Worm (Caenorhabditis elegans) whole organism, L1 larva: ENCODE data around the gene pak-1.

Source experiments
- F16B12.6 ChIP-seq: fragments of 150-350 bp; optimal IDR thresholded peaks from 2 replicates; lab custom pipeline; 2014; ENCODE audit warnings: missing biosample characterization, missing genetic modification characterization
- aha-1 ChIP-seq: fragments of 150-350 bp; optimal IDR thresholded peaks from 2 replicates; lab custom pipeline; 2014; ENCODE audit warnings: missing biosample characterization, missing genetic modification characterization
- alr-1 ChIP-seq: fragments of 200-800 bp; sonication (Bioruptor generic); optimal IDR thresholded peaks from 2 replicates; lab custom pipeline; 2018; ENCODE audit warnings: borderline replicate concordance, mild to moderate bottlenecking, missing genetic modification characterization, missing compliant biosample characterization
- aly-2 ChIP-seq: fragments of 150-350 bp; optimal IDR thresholded peaks from 2 replicates; lab custom pipeline; 2014; ENCODE audit warnings: missing biosample characterization, missing genetic modification characterization
- ceh-63 ChIP-seq: fragments of 200-800 bp; sonication (Bioruptor generic); optimal IDR thresholded peaks from 2 replicates; lab custom pipeline; 2018; ENCODE audit warnings: mild to moderate bottlenecking, missing genetic modification characterization, missing compliant biosample characterization
- ceh-8 ChIP-seq: fragments of 200-800 bp; sonication (Bioruptor generic); optimal IDR thresholded peaks from 2 replicates; lab custom pipeline; 2018; ENCODE audit warnings: mild to moderate bottlenecking, missing genetic modification characterization, moderate library complexity, missing compliant biosample characterization
- ceh-82 ChIP-seq, 3 experiments: fragments of 150-350 bp in 1 of 3; sonication (generic microtip) in 2 of 3; optimal IDR thresholded peaks; 2 replicates each; lab custom pipeline; 2014 to 2017; ENCODE audit warnings: missing biosample characterization in 3 of 3, missing genetic modification characterization in 3 of 3
- ceh-88 ChIP-seq: fragments of 200-800 bp; sonication (Bioruptor generic); IDR thresholded peaks from 2 replicates; pipeline ENCODE4 v1.3.6; 2022; ENCODE audit warnings: missing genetic modification characterization, missing compliant biosample characterization
- ceh-90 ChIP-seq: sonication (generic microtip); optimal IDR thresholded peaks from 2 replicates; lab custom pipeline; 2016; ENCODE audit warnings: missing genetic modification characterization, missing compliant biosample characterization
- ces-1 ChIP-seq: fragments of 150-350 bp; optimal IDR thresholded peaks from 2 replicates; lab custom pipeline; 2014; ENCODE audit warnings: missing biosample characterization, missing genetic modification reagents, missing genetic modification characterization
- efl-3 ChIP-seq: fragments of 200-800 bp; sonication (Bioruptor generic); optimal IDR thresholded peaks from 2 replicates; lab custom pipeline; 2018; ENCODE audit warnings: mild to moderate bottlenecking, missing genetic modification characterization, missing compliant biosample characterization
- egl-13 ChIP-seq: sonication (generic microtip); optimal IDR thresholded peaks from 2 replicates; lab custom pipeline; 2016; ENCODE audit warnings: missing genotype, missing genetic modification reagents, missing genetic modification characterization, missing compliant biosample characterization
- egl-27 ChIP-seq, 2 experiments: fragments of 150-350 bp in 1 of 2; sonication (generic microtip); optimal IDR thresholded peaks; 3 replicates each; lab custom pipeline; 2017 to 2018; ENCODE audit warnings: missing biosample characterization in 2 of 2, missing genetic modification characterization in 2 of 2, missing genetic modification reagents in 2 of 2
- elt-2 ChIP-seq: sonication (generic microtip); optimal IDR thresholded peaks from 2 replicates; lab custom pipeline; 2016; ENCODE audit warnings: missing genetic modification characterization, mild to moderate bottlenecking, inconsistent platforms, missing compliant biosample characterization, missing genetic modification reagents
- fkh-10 ChIP-seq: sonication (generic microtip); optimal IDR thresholded peaks from 2 replicates; lab custom pipeline; 2017; ENCODE audit warnings: missing biosample characterization, missing genetic modification reagents, missing genetic modification characterization
- fkh-4 ChIP-seq: sonication (generic microtip); optimal IDR thresholded peaks from 2 replicates; lab custom pipeline; 2016; ENCODE audit warnings: missing compliant biosample characterization, missing genetic modification characterization, borderline replicate concordance
- fos-1 ChIP-seq: fragments of 150-350 bp; optimal IDR thresholded peaks from 2 replicates; lab custom pipeline; 2014; ENCODE audit warnings: missing biosample characterization, missing genetic modification characterization
- grh-1 ChIP-seq: fragments of 200-800 bp; sonication (Bioruptor generic); IDR thresholded peaks from 2 replicates; pipeline ENCODE4 v1.3.6; 2022; ENCODE audit warnings: missing genetic modification reagents, missing genetic modification characterization, missing compliant biosample characterization
- isw-1 ChIP-seq: fragments of 200-800 bp; sonication (Bioruptor generic); IDR thresholded peaks from 2 replicates; pipeline ENCODE4 v1.3.6; 2022; ENCODE audit warnings: missing genetic modification characterization, missing compliant biosample characterization
- jun-1 ChIP-seq: fragments of 150-350 bp; optimal IDR thresholded peaks from 2 replicates; lab custom pipeline; 2014; ENCODE audit warnings: missing biosample characterization, missing genetic modification reagents, missing genetic modification characterization
- lin-13 ChIP-seq: fragments of 150-350 bp; optimal IDR thresholded peaks from 2 replicates; lab custom pipeline; 2014; ENCODE audit warnings: missing biosample characterization, missing genetic modification reagents, missing genetic modification characterization
- lin-14 ChIP-seq: fragments of 200-800 bp; sonication (Bioruptor generic); optimal IDR thresholded peaks from 2 replicates; lab custom pipeline; 2018; ENCODE audit warnings: mild to moderate bottlenecking, missing genetic modification characterization, moderate library complexity, missing compliant biosample characterization
- lin-15B ChIP-seq: fragments of 150-350 bp; sonication (generic microtip); optimal IDR thresholded peaks from 3 replicates; lab custom pipeline; 2014; ENCODE audit warnings: missing biosample characterization, missing genetic modification characterization
- lir-3 ChIP-seq: sonication (generic microtip); optimal IDR thresholded peaks from 2 replicates; lab custom pipeline; 2016; ENCODE audit warnings: mild to moderate bottlenecking, missing genetic modification characterization, moderate library complexity, missing compliant biosample characterization; ENCODE audit not compliant: poor library complexity
- lsy-2 ChIP-seq, 2 experiments: fragments of 150-350 bp; optimal IDR thresholded peaks; 2 replicates each; lab custom pipeline; 2014; ENCODE audit warnings: missing biosample characterization in 2 of 2, missing genetic modification characterization in 2 of 2
- mab-9 ChIP-seq: fragments of 200-800 bp; sonication (Bioruptor generic); IDR thresholded peaks from 2 replicates; pipeline ENCODE4 v1.3.6; 2022; ENCODE audit warnings: missing genetic modification reagents, missing genetic modification characterization, missing compliant biosample characterization
- mep-1 ChIP-seq: fragments of 150-350 bp; optimal IDR thresholded peaks from 2 replicates; lab custom pipeline; 2014; ENCODE audit warnings: missing biosample characterization, missing genetic modification characterization
- nhr-11 ChIP-seq: fragments of 150-350 bp; optimal IDR thresholded peaks from 2 replicates; lab custom pipeline; 2014; ENCODE audit warnings: missing biosample characterization, missing genetic modification characterization
- nhr-19 ChIP-seq: fragments of 200-800 bp; sonication (Bioruptor generic); conservative IDR thresholded peaks from 2 replicates; pipeline ENCODE4 v1.3.6; 2022; ENCODE audit warnings: missing genetic modification characterization, missing compliant biosample characterization
- nhr-20 ChIP-seq: sonication (generic microtip); optimal IDR thresholded peaks from 2 replicates; lab custom pipeline; 2016; ENCODE audit warnings: mild to moderate bottlenecking, missing genetic modification characterization, missing compliant biosample characterization
- nhr-237 ChIP-seq: fragments of 150-350 bp; optimal IDR thresholded peaks from 2 replicates; lab custom pipeline; 2014; ENCODE audit warnings: missing biosample characterization, missing genetic modification characterization
- nhr-28 ChIP-seq: fragments of 150-350 bp; optimal IDR thresholded peaks from 2 replicates; lab custom pipeline; 2014; ENCODE audit warnings: missing biosample characterization, missing genetic modification characterization
- nhr-71 ChIP-seq: sonication (generic microtip); optimal IDR thresholded peaks from 2 replicates; lab custom pipeline; 2016; ENCODE audit warnings: mild to moderate bottlenecking, missing genetic modification characterization, moderate library complexity, missing compliant biosample characterization
- nhr-76 ChIP-seq: sonication (generic microtip); optimal IDR thresholded peaks from 2 replicates; lab custom pipeline; 2017; ENCODE audit warnings: missing biosample characterization, missing genetic modification characterization
- nhr-84 ChIP-seq: sonication (generic microtip); optimal IDR thresholded peaks from 2 replicates; lab custom pipeline; 2017; ENCODE audit warnings: missing biosample characterization, missing genetic modification characterization
- nhr-90 ChIP-seq: sonication (generic microtip); optimal IDR thresholded peaks from 2 replicates; lab custom pipeline; 2016; ENCODE audit warnings: mild to moderate bottlenecking, missing genetic modification characterization, missing compliant biosample characterization; ENCODE audit not compliant: poor library complexity
- pag-3 ChIP-seq: sonication (generic microtip); optimal IDR thresholded peaks from 2 replicates; lab custom pipeline; 2017; ENCODE audit warnings: missing genetic modification characterization, mild to moderate bottlenecking, missing compliant biosample characterization, antibody characterized with exemption, borderline replicate concordance; ENCODE audit not compliant: insufficient read depth
- pax-3 ChIP-seq: fragments of 200-800 bp; sonication (Bioruptor generic); optimal IDR thresholded peaks from 2 replicates; lab custom pipeline; 2018; ENCODE audit warnings: mild to moderate bottlenecking, missing genetic modification characterization, moderate library complexity, missing compliant biosample characterization
- pqm-1 ChIP-seq: sonication (generic microtip); optimal IDR thresholded peaks from 3 replicates; lab custom pipeline; 2017; ENCODE audit warnings: missing biosample characterization, missing genetic modification characterization
- rnt-1 ChIP-seq: sonication (generic microtip); optimal IDR thresholded peaks from 2 replicates; lab custom pipeline; 2016; ENCODE audit warnings: mild to moderate bottlenecking, missing genetic modification characterization, moderate library complexity, missing compliant biosample characterization
- snu-23 ChIP-seq: sonication (generic microtip); optimal IDR thresholded peaks from 2 replicates; lab custom pipeline; 2016; ENCODE audit warnings: missing genetic modification characterization, missing compliant biosample characterization
- sptf-1 ChIP-seq: fragments of 150-350 bp; optimal IDR thresholded peaks from 2 replicates; lab custom pipeline; 2014; ENCODE audit warnings: missing biosample characterization, missing genetic modification characterization
- swsn-7 ChIP-seq: sonication (generic microtip); optimal IDR thresholded peaks from 2 replicates; lab custom pipeline; 2016; ENCODE audit warnings: missing genetic modification characterization, missing compliant biosample characterization
- unc-30 ChIP-seq: sonication (generic microtip); optimal IDR thresholded peaks from 2 replicates; lab custom pipeline; 2017; ENCODE audit warnings: missing biosample characterization, missing genetic modification characterization
- unc-86 ChIP-seq: sonication (generic microtip); optimal IDR thresholded peaks from 2 replicates; lab custom pipeline; 2016; ENCODE audit warnings: missing genetic modification characterization, missing compliant biosample characterization
- unc-98 ChIP-seq: fragments of 200-800 bp; sonication (Bioruptor generic); IDR thresholded peaks from 2 replicates; pipeline ENCODE4 v1.3.6; 2022; ENCODE audit warnings: missing genetic modification characterization, missing compliant biosample characterization
- vab-15 ChIP-seq: sonication (generic microtip); optimal IDR thresholded peaks from 2 replicates; lab custom pipeline; 2017; ENCODE audit warnings: missing genotype, mild to moderate bottlenecking, missing genetic modification characterization, missing compliant biosample characterization
- zip-4 ChIP-seq: fragments of 200-800 bp; sonication (Bioruptor generic); optimal IDR thresholded peaks from 2 replicates; lab custom pipeline; 2018; ENCODE audit warnings: mild to moderate bottlenecking, missing genetic modification characterization, moderate library complexity, missing compliant biosample characterization
- ztf-4 ChIP-seq: fragments of 150-350 bp; optimal IDR thresholded peaks from 2 replicates; lab custom pipeline; 2014; ENCODE audit warnings: missing biosample characterization, missing genetic modification characterization

Gene pak-1

DNA sequence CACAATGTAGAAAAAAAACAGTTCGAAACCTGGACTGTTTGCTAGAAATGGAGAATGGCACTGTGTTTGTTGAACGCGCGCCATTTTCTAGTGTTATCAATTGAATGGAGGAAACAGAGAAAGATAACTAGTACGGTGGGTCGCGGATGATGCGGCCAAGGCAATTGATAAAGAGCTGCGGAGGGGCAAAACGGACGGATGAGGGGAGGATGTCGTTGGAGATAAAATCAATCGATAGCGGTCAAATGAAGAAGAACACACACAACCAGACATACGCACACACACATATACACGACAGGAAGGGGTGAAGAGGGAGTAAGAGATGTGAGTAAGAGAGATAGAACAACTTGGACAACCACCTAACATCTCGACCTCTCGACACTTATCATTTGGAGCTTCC is 1.7 kb upstream of the pak-1 start (continued):
- TF ChIP-seq grh-1 (GFP tag; lab: Robert Waterston, UW) (no peak), unc-86 (no peak), ceh-63 (no peak), lsy-2 (tag; optimal IDR thresholded peaks at IDR 0.05; lab: Kevin White, UChicago) (peak in 1 of 2 experiments; percentile 6), ceh-82 (tag; optimal IDR thresholded peaks at IDR 0.05; lab: Kevin White, UChicago) (no peak), pax-3 (tag; lab: Kevin White, UChicago) (no peak), egl-13 (no peak), rnt-1 (tag; lab: Kevin White, UChicago) (peak; percentile 9), aha-1 (tag; lab: Kevin White, UChicago) (no peak), ceh-8 (no peak), zip-4 (no peak), mab-9 (GFP tag; lab: Robert Waterston, UW) (no peak), nhr-11 (tag; lab: Kevin White, UChicago) (no peak), nhr-71 (tag; lab: Kevin White, UChicago) (peak; percentile 28), snu-23 (GFP tag; lab: Kevin White, UChicago) (peak; percentile 16), swsn-7 (no peak), fkh-10 (GFP tag; lab: Kevin White, UChicago) (no peak), ztf-4 (tag; lab: Kevin White, UChicago) (no peak), lir-3 (tag; lab: Kevin White, UChicago) (no peak), nhr-90 (tag; lab: Kevin White, UChicago) (peak; percentile 25), nhr-19 (GFP tag; lab: Robert Waterston, UW) (no peak), isw-1 (no peak), F16B12.6 (tag; lab: Kevin White, UChicago) (no peak), pqm-1 (no peak), unc-30 (tag; lab: Kevin White, UChicago) (no peak), nhr-84 (tag; lab: Kevin White, UChicago) (no peak), vab-15 (no peak), ceh-90 (no peak), ces-1 (GFP tag; lab: Kevin White, UChicago) (no peak), unc-98 (GFP tag; lab: Robert Waterston, UW) (no peak), alr-1 (tag; lab: Kevin White, UChicago) (no peak), ceh-88 (GFP tag; lab: Robert Waterston, UW) (no peak), lin-14 (GFP tag; lab: Kevin White, UChicago) (peak; percentile 75), pag-3 (no peak)

DNA sequence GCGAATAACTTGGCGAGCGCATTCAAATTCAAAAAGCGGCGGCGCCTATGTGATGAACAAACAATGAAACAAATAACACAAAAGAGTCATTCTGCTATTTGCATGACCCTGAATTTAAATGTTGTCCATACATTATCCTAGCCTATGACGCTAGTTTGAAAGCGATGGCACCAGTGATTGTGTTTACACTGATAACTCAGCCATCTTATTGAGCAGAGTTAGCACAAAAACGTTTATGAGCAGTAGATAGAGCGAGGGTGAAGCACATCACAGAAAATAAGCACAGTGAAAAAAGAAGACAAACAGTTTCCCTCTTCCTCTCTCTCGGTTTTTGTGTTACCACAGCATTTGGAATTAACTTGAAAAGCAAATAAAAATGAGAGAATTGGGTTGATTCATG is 5.1 kb downstream of the pak-1 start:
- no peak for TF ChIP-seq aly-2 (tag; lab: Kevin White, UChicago)

DNA sequence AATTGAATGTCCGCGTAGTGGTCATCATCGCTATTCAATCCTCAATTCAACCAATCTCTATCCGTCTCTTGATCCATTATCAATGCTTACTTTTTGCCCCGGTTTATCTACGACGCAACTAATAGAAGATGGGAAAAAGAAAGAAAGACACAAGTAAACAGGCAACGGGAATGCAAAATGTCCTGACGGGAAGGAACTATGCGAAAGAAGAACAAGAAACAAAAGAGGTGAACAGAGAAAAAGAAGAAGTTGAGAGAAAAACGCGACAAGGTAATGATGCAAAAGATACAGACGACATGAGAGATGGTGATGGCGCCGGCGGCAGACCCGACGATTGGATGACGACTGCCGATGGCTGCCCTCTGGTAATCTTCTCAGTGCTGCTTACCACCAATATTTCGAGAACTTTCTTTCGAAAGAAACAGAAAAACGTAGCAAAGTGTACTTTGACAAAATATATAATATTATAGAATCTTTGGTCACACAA is 6.4 kb downstream of the pak-1 start:
- TF ChIP-seq nhr-28 (tag; lab: Kevin White, UChicago) (no peak), grh-1 (GFP tag; lab: Robert Waterston, UW) (peak; percentile 53; the same call in 1 of the 2 replicates), sptf-1 (no peak), mep-1 (tag; lab: Kevin White, UChicago) (peak; percentile 86), lir-3 (tag; lab: Kevin White, UChicago) (peak; percentile 9), lin-15B (no peak), egl-27 (tag; optimal IDR thresholded peaks at IDR 0.05; lab: Kevin White, UChicago) (peak; percentile 9 to 16), fkh-4 (tag; lab: Kevin White, UChicago) (no peak), aha-1 (tag; lab: Kevin White, UChicago) (no peak), F16B12.6 (tag; lab: Kevin White, UChicago) (no peak), efl-3 (GFP tag; lab: Kevin White, UChicago) (no peak), lin-13 (GFP tag; lab: Kevin White, UChicago) (peak; percentile 31), nhr-76 (tag; lab: Kevin White, UChicago) (no peak), elt-2 (tag; lab: Kevin White, UChicago) (peak; percentile 78), aly-2 (tag; lab: Kevin White, UChicago) (no peak), fos-1 (tag; lab: Kevin White, UChicago) (peak; percentile 35), nhr-20 (tag; lab: Kevin White, UChicago) (peak; percentile 94), jun-1 (tag; lab: Kevin White, UChicago) (peak; percentile 76), swsn-7 (peak; percentile 69), alr-1 (tag; lab: Kevin White, UChicago) (no peak), unc-30 (tag; lab: Kevin White, UChicago) (no peak), ztf-4 (tag; lab: Kevin White, UChicago) (peak; percentile 23), lsy-2 (tag; optimal IDR thresholded peaks at IDR 0.05; lab: Kevin White, UChicago) (peak; percentile 60 to 85), ces-1 (GFP tag; lab: Kevin White, UChicago) (no peak), nhr-237 (tag; lab: Kevin White, UChicago) (peak; percentile 20), fkh-10 (GFP tag; lab: Kevin White, UChicago) (no peak)
